Fruit fly (Drosophila melanogaster) whole organism, wandering third instar larva: ENCODE data around the gene CG33645.
A peak's percentile ranks its signal among the peaks of the same experiment; 100 is the strongest.

Source experiments
- Abd-B ChIP-seq: fragments of >200 bp; optimal IDR thresholded peaks from 2 replicates; lab custom pipeline; 2017; ENCODE audit warnings: missing biosample characterization, missing genetic modification characterization
- CG32264 ChIP-seq: fragments of 200-800 bp; sonication (Bioruptor generic); optimal IDR thresholded peaks from 2 replicates; lab custom pipeline; 2016; ENCODE audit warnings: missing biosample characterization, missing genetic modification characterization
- Dfd ChIP-seq: fragments of >200 bp; optimal IDR thresholded peaks from 2 replicates; lab custom pipeline; 2017; ENCODE audit warnings: missing biosample characterization, missing genetic modification characterization
- Dif ChIP-seq: fragments of 200-275, 200-300 bp; sonication (Bioruptor generic); optimal IDR thresholded peaks from 2 replicates; lab custom pipeline; 2018; ENCODE audit warnings: missing biosample characterization, missing genetic modification characterization; ENCODE audit not compliant: partially characterized antibody
- GATAd ChIP-seq: sonication (Bioruptor generic); optimal IDR thresholded peaks from 2 replicates; lab custom pipeline; 2016; ENCODE audit warnings: missing biosample characterization, missing genetic modification characterization
- Hr83 ChIP-seq: fragments of 200-300 bp; sonication (Bioruptor generic); optimal IDR thresholded peaks from 2 replicates; lab custom pipeline; 2016; ENCODE audit warnings: missing biosample characterization, mild to moderate bottlenecking, missing genetic modification characterization, moderate library complexity; ENCODE audit not compliant: poor library complexity, severe bottlenecking
- Jra ChIP-seq: sonication (Bioruptor generic); optimal IDR thresholded peaks from 2 replicates; lab custom pipeline; 2016; ENCODE audit warnings: missing biosample characterization, missing genetic modification characterization
- Mio ChIP-seq: sonication (Bioruptor generic); optimal IDR thresholded peaks from 2 replicates; lab custom pipeline; 2016; ENCODE audit warnings: missing biosample characterization, missing genetic modification characterization
- Myc ChIP-seq: fragments of >200 bp; optimal IDR thresholded peaks from 2 replicates; lab custom pipeline; 2017
- N ChIP-seq: fragments of >200 bp; optimal IDR thresholded peaks from 2 replicates; lab custom pipeline; 2018; ENCODE audit warnings: missing biosample characterization, missing external identifiers, missing genetic modification characterization
- OdsH ChIP-seq: fragments of 200-800 bp; sonication (Bioruptor generic); optimal IDR thresholded peaks from 2 replicates; lab custom pipeline; 2016; ENCODE audit warnings: missing biosample characterization, mild to moderate bottlenecking, missing genetic modification characterization
- Rel ChIP-seq, 2 experiments: fragments of 200-800 bp; sonication (Bioruptor generic) in 1 of 2; optimal IDR thresholded peaks; 2 replicates in 1 of 2; 3 replicates in 1 of 2; lab custom pipeline; 2016 to 2019; ENCODE audit warnings: mild to moderate bottlenecking in 2 of 2, missing biosample characterization in 2 of 2, missing genetic modification characterization in 2 of 2, moderate library complexity in 1 of 2
- Vsx2 ChIP-seq: fragments of 200-300, 225-300 bp; sonication (Bioruptor generic); optimal IDR thresholded peaks from 2 replicates; lab custom pipeline; 2018; ENCODE audit warnings: missing biosample characterization, missing genetic modification characterization; ENCODE audit not compliant: partially characterized antibody
- br ChIP-seq: fragments of 200-800 bp; sonication (Bioruptor generic); optimal IDR thresholded peaks from 2 replicates; lab custom pipeline; 2016; ENCODE audit warnings: missing biosample characterization, missing genetic modification characterization
- brk ChIP-seq: fragments of 200-800 bp; sonication (Bioruptor generic); optimal IDR thresholded peaks from 2 replicates; lab custom pipeline; 2016; ENCODE audit warnings: missing biosample characterization, mild to moderate bottlenecking, missing genetic modification characterization
- dl ChIP-seq, 2 experiments: fragments of 175-275, 200-275 bp in 1 of 2; fragments of 200-275 bp in 1 of 2; sonication (Bioruptor generic); optimal IDR thresholded peaks; lab custom pipeline; 2018; ENCODE audit warnings: mild to moderate bottlenecking in 2 of 2, missing biosample characterization in 2 of 2, missing genetic modification characterization in 2 of 2, moderate library complexity in 2 of 2; ENCODE audit not compliant: partially characterized antibody in 2 of 2, insufficient read depth in 1 of 2
- dmrt93B ChIP-seq: fragments of 200-800 bp; sonication (Bioruptor generic); optimal IDR thresholded peaks from 2 replicates; lab custom pipeline; 2018; ENCODE audit warnings: missing biosample characterization, mild to moderate bottlenecking, missing genetic modification characterization
- dsf ChIP-seq: sonication (Bioruptor generic); optimal IDR thresholded peaks from 2 replicates; lab custom pipeline; 2016; ENCODE audit warnings: missing biosample characterization, missing genetic modification characterization, borderline replicate concordance
- foxo ChIP-seq, 2 experiments: fragments of 200-800 bp; sonication (Bioruptor generic); optimal IDR thresholded peaks; 2 replicates in 1 of 2; 3 replicates in 1 of 2; lab custom pipeline; 2016 to 2017; ENCODE audit warnings: missing biosample characterization in 2 of 2, missing genetic modification characterization in 2 of 2
- fru ChIP-seq: fragments of 200-800 bp; sonication (Bioruptor generic); optimal IDR thresholded peaks from 3 replicates; lab custom pipeline; 2016; ENCODE audit warnings: missing biosample characterization, mild to moderate bottlenecking, missing genetic modification characterization
- h ChIP-seq: fragments of 200-800 bp; sonication (Bioruptor generic); optimal IDR thresholded peaks from 3 replicates; lab custom pipeline; 2016; ENCODE audit warnings: missing biosample characterization, mild to moderate bottlenecking, missing genetic modification characterization
- jim ChIP-seq: fragments of 175-275, 200-325 bp; sonication (Bioruptor generic); optimal IDR thresholded peaks from 2 replicates; lab custom pipeline; 2016; ENCODE audit warnings: missing biosample characterization, mild to moderate bottlenecking, missing genetic modification characterization
- lola ChIP-seq: fragments of >200 bp; optimal IDR thresholded peaks from 2 replicates; lab custom pipeline; 2017; ENCODE audit warnings: missing biosample characterization, missing genetic modification characterization
- pan ChIP-seq: fragments of >200 bp; optimal IDR thresholded peaks from 2 replicates; lab custom pipeline; 2017
- psq ChIP-seq: fragments of 200-800 bp; sonication (Bioruptor generic); optimal IDR thresholded peaks from 3 replicates; lab custom pipeline; 2017; ENCODE audit warnings: missing biosample characterization, mild to moderate bottlenecking, missing genetic modification characterization, moderate library complexity
- rgr ChIP-seq: fragments of 200-800 bp; sonication (Bioruptor generic); optimal IDR thresholded peaks from 3 replicates; lab custom pipeline; 2016; ENCODE audit warnings: missing biosample characterization, mild to moderate bottlenecking, missing genetic modification characterization
- sv ChIP-seq: fragments of 200-800 bp; sonication (Bioruptor generic); optimal IDR thresholded peaks from 3 replicates; lab custom pipeline; 2016; ENCODE audit warnings: missing biosample characterization, missing genetic modification characterization
- usp ChIP-seq: fragments of >200 bp; optimal IDR thresholded peaks from 2 replicates; lab custom pipeline; 2017; ENCODE audit warnings: missing biosample characterization, missing genetic modification characterization
- woc ChIP-seq: sonication (Bioruptor generic); optimal IDR thresholded peaks from 2 replicates; lab custom pipeline; 2016; ENCODE audit warnings: missing biosample characterization, mild to moderate bottlenecking, missing genetic modification characterization

The CG33645 gene

dm6 chr2L:13532524-13532923, at the start of gene CG33645:
CG33645 (plus strand) TSS chr2L:13532824.
- TF ChIP-seq psq (GFP tag; lab: Kevin White, UChicago): no peak
- no peak for TF ChIP-seq jim
- TF ChIP-seq Dfd (GFP tag; lab: Kevin White, UChicago): no peak
- no peak for TF ChIP-seq Abd-B (GFP tag; lab: Kevin White, UChicago)
- no peak for TF ChIP-seq N (GFP tag; lab: Kevin White, UChicago)
- TF ChIP-seq br (GFP tag; lab: Kevin White, UChicago): no peak
- no peak for TF ChIP-seq dl (GFP tag; optimal IDR thresholded peaks at IDR 0.05; lab: Kevin White, UChicago; ENCODE audit: insufficient read depth in 1 of 2, partially characterized antibody in 2 of 2)

- TF ChIP-seq Dfd (GFP tag; lab: Kevin White, UChicago) (peak; percentile 92), Myc (lab: Kevin White, UChicago) (no peak)
- TF ChIP-seq, all 38 proteins: peak for 1
Measured at dm6 chr2L:13497915-13498314, 34.7 kb upstream of the CG33645 start.

- TF ChIP-seq Mio (GFP tag; lab: Kevin White, UChicago): no peak
- TF ChIP-seq rgr (GFP tag; lab: Kevin White, UChicago): no peak
- no peak for TF ChIP-seq Jra (GFP tag; lab: Kevin White, UChicago)
- no peak for TF ChIP-seq usp (GFP tag; lab: Kevin White, UChicago)
- TF ChIP-seq jim: no peak
- no peak for TF ChIP-seq OdsH (GFP tag; lab: Kevin White, UChicago)
- no peak for TF ChIP-seq CG32264 (GFP tag; lab: Kevin White, UChicago)
- TF ChIP-seq dsf (GFP tag; lab: Kevin White, UChicago): no peak
- TF ChIP-seq sv (GFP tag; lab: Kevin White, UChicago): no peak
- no peak for TF ChIP-seq Hr83 (GFP tag; lab: Kevin White, UChicago)
- TF ChIP-seq Rel (GFP tag; optimal IDR thresholded peaks at IDR 0.05; lab: Kevin White, UChicago): no peak
- no peak for TF ChIP-seq Rel (tag; optimal IDR thresholded peaks at IDR 0.05; lab: Kevin White, UChicago)
- TF ChIP-seq fru: no peak
- no peak for TF ChIP-seq foxo (GFP tag; optimal IDR thresholded peaks at IDR 0.05; lab: Kevin White, UChicago)
- no peak for TF ChIP-seq br (GFP tag; lab: Kevin White, UChicago)
- no peak for TF ChIP-seq GATAd (GFP tag; lab: Kevin White, UChicago)
- no peak for TF ChIP-seq Myc (lab: Kevin White, UChicago)
Measured at dm6 chr2L:13500416-13500815, 32.2 kb upstream of the CG33645 start.

dm6 chr2L:13509533-13510240, 22.9 kb upstream of the CG33645 start:
- TF ChIP-seq sv (GFP tag; lab: Kevin White, UChicago) (no peak), N (GFP tag; lab: Kevin White, UChicago) (no peak), fru (no peak), lola (GFP tag; lab: Kevin White, UChicago) (no peak), brk (GFP tag; lab: Kevin White, UChicago) (no peak), Vsx2 (GFP tag; lab: Kevin White, UChicago) (no peak), OdsH (GFP tag; lab: Kevin White, UChicago) (no peak), dmrt93B (GFP tag; lab: Kevin White, UChicago) (no peak), dl (GFP tag; optimal IDR thresholded peaks at IDR 0.05; lab: Kevin White, UChicago; ENCODE audit: insufficient read depth in 1 of 2, partially characterized antibody in 2 of 2) (peak; percentile 73 to 77), CG32264 (GFP tag; lab: Kevin White, UChicago) (no peak), Rel (GFP tag; optimal IDR thresholded peaks at IDR 0.05; lab: Kevin White, UChicago) (no peak), Rel (tag; optimal IDR thresholded peaks at IDR 0.05; lab: Kevin White, UChicago) (peak; percentile 67)

dm6 chr2L:13510870-13511867, 21.5 kb upstream of the CG33645 start:
- TF ChIP-seq sv (GFP tag; lab: Kevin White, UChicago) (no peak), CG32264 (GFP tag; lab: Kevin White, UChicago) (peak; percentile 8), Dif (GFP tag; lab: Kevin White, UChicago) (no peak), Vsx2 (GFP tag; lab: Kevin White, UChicago) (no peak), Abd-B (GFP tag; lab: Kevin White, UChicago) (no peak), Rel (GFP tag; optimal IDR thresholded peaks at IDR 0.05; lab: Kevin White, UChicago) (no peak), Rel (tag; optimal IDR thresholded peaks at IDR 0.05; lab: Kevin White, UChicago) (peak; percentile 89), dsf (GFP tag; lab: Kevin White, UChicago) (no peak), Dfd (GFP tag; lab: Kevin White, UChicago) (no peak), brk (GFP tag; lab: Kevin White, UChicago) (no peak), psq (GFP tag; lab: Kevin White, UChicago) (no peak), br (GFP tag; lab: Kevin White, UChicago) (peak; percentile 27), Mio (GFP tag; lab: Kevin White, UChicago) (no peak), jim (no peak), pan (lab: Kevin White, UChicago) (no peak), h (GFP tag; lab: Kevin White, UChicago) (peak; percentile 53), fru (peak; percentile 7), dmrt93B (GFP tag; lab: Kevin White, UChicago) (no peak), Jra (GFP tag; lab: Kevin White, UChicago) (no peak), woc (peak; percentile 32)
